Worm (Caenorhabditis elegans) whole organism, young adult: ENCODE measurements around the gene srw-22.
"Not testable (repeated sequence)": the region's sequence is repeated elsewhere in the genome, so short reads cannot be mapped to it uniquely, and the experiment has no call there.

Experiments used
- B0261.1 ChIP-seq: sonication (generic microtip); optimal IDR thresholded peaks from 2 replicates; lab custom pipeline; 2016; ENCODE audit warnings: mild to moderate bottlenecking, missing genetic modification characterization, moderate library complexity, missing compliant biosample characterization
- C06A6.2 ChIP-seq: fragments of 200-800 bp; sonication (Bioruptor generic); conservative IDR thresholded peaks from 2 replicates; pipeline ENCODE4 v1.3.6; 2022; ENCODE audit warnings: missing genetic modification characterization, missing compliant biosample characterization
- F55B11.4 ChIP-seq: sonication (generic microtip); optimal IDR thresholded peaks from 2 replicates; lab custom pipeline; 2016; ENCODE audit warnings: missing compliant biosample characterization, missing genetic modification characterization, borderline replicate concordance; ENCODE audit not compliant: insufficient read depth
- F57A8.1 ChIP-seq: fragments of 200-800 bp; sonication (Bioruptor generic); optimal IDR thresholded peaks from 2 replicates; lab custom pipeline; 2018; ENCODE audit warnings: mild to moderate bottlenecking, missing genetic modification characterization, moderate library complexity, missing compliant biosample characterization
- K12H6.12 ChIP-seq: fragments of 200-800 bp; sonication (Bioruptor generic); optimal IDR thresholded peaks from 2 replicates; lab custom pipeline; 2018; ENCODE audit warnings: mild to moderate bottlenecking, missing genetic modification characterization, missing compliant biosample characterization
- T07F8.4 ChIP-seq: sonication (generic microtip); optimal IDR thresholded peaks from 2 replicates; lab custom pipeline; 2016; ENCODE audit warnings: mild to moderate bottlenecking, missing genetic modification characterization, moderate library complexity, missing compliant biosample characterization
- Y53G8AR.9 ChIP-seq: fragments of 200-800 bp; sonication (Bioruptor generic); conservative IDR thresholded peaks from 2 replicates; pipeline ENCODE4 v1.3.6; 2022; ENCODE audit warnings: missing genetic modification reagents, missing genetic modification characterization, missing compliant biosample characterization
- Y56A3A.18 ChIP-seq: fragments of 200-800 bp; sonication (Bioruptor generic); IDR thresholded peaks from 2 replicates; pipeline ENCODE4 v1.3.6; 2022; ENCODE audit warnings: missing genetic modification reagents, missing genetic modification characterization, missing compliant biosample characterization
- akir-1 ChIP-seq: fragments of 200-800 bp; sonication (Bioruptor generic); optimal IDR thresholded peaks from 2 replicates; lab custom pipeline; 2018; ENCODE audit warnings: mild to moderate bottlenecking, missing genetic modification characterization, moderate library complexity, missing compliant biosample characterization
- ama-1 ChIP-seq, 3 experiments: fragments of 150-350 bp in 1 of 3; sonication (generic microtip) in 2 of 3; optimal IDR thresholded peaks; 2 replicates each; lab custom pipeline; 2014 to 2018; ENCODE audit warnings: missing biosample characterization in 2 of 3, missing genetic modification characterization in 2 of 3, missing genetic modification reagents in 2 of 3
- aptf-2 ChIP-seq: fragments of 200-800 bp; sonication (Bioruptor generic); conservative IDR thresholded peaks from 2 replicates; pipeline ENCODE4 v1.3.6; 2022; ENCODE audit warnings: missing genetic modification reagents, missing genetic modification characterization, missing compliant biosample characterization
- bed-1 ChIP-seq: fragments of 200-800 bp; sonication (Bioruptor generic); IDR thresholded peaks from 2 replicates; pipeline ENCODE4 v1.3.6; 2022; ENCODE audit warnings: missing genetic modification reagents, missing genetic modification characterization, missing compliant biosample characterization
- ccch-3 ChIP-seq: fragments of 200-800 bp; sonication (Bioruptor generic); optimal IDR thresholded peaks from 2 replicates; lab custom pipeline; 2018; ENCODE audit warnings: mild to moderate bottlenecking, missing genetic modification characterization, missing compliant biosample characterization
- cebp-2 ChIP-seq: fragments of 200-800 bp; sonication (Bioruptor generic); IDR thresholded peaks from 2 replicates; pipeline ENCODE4 v1.3.6; 2022; ENCODE audit warnings: missing genetic modification characterization, missing compliant biosample characterization
- ceh-40 ChIP-seq: fragments of 200-800 bp; sonication (Bioruptor generic); IDR thresholded peaks from 2 replicates; pipeline ENCODE4 v1.3.6; 2022; ENCODE audit warnings: missing genetic modification characterization, missing compliant biosample characterization
- ceh-91 ChIP-seq: fragments of 200-800 bp; sonication (Bioruptor generic); IDR thresholded peaks from 2 replicates; pipeline ENCODE4 v1.3.6; 2022; ENCODE audit warnings: missing genetic modification reagents, missing genetic modification characterization, missing compliant biosample characterization
- efl-1 ChIP-seq: fragments of 150-350 bp; optimal IDR thresholded peaks from 2 replicates; lab custom pipeline; 2014; ENCODE audit warnings: missing biosample characterization, missing genetic modification reagents, missing genetic modification characterization
- egl-18 ChIP-seq: fragments of 200-800 bp; sonication (Bioruptor generic); IDR thresholded peaks from 2 replicates; pipeline ENCODE4 v1.3.6; 2022; ENCODE audit warnings: missing genetic modification reagents, missing genetic modification characterization, missing compliant biosample characterization
- gei-17 ChIP-seq: fragments of 200-800 bp; sonication (Bioruptor generic); optimal IDR thresholded peaks from 2 replicates; lab custom pipeline; 2018; ENCODE audit warnings: mild to moderate bottlenecking, missing genetic modification characterization, missing compliant biosample characterization
- hrde-1 ChIP-seq: sonication (generic microtip); optimal IDR thresholded peaks from 2 replicates; lab custom pipeline; 2016; ENCODE audit warnings: missing genetic modification characterization, mild to moderate bottlenecking, missing compliant biosample characterization, moderate library complexity, missing genotype, missing genetic modification reagents, borderline replicate concordance
- hsf-1 ChIP-seq: fragments of 200-800 bp; sonication (Bioruptor generic); IDR thresholded peaks from 2 replicates; pipeline ENCODE4 v1.3.6; 2022; ENCODE audit warnings: missing genetic modification reagents, missing genetic modification characterization, missing compliant biosample characterization
- lag-1 ChIP-seq: fragments of 200-800 bp; sonication (Bioruptor generic); IDR thresholded peaks from 2 replicates; pipeline ENCODE4 v1.3.6; 2022; ENCODE audit warnings: missing genetic modification reagents, missing genetic modification characterization, missing compliant biosample characterization
- lin-35 ChIP-seq, 3 experiments: fragments of 150-350 bp in 2 of 3; sonication (generic microtip) in 1 of 3; optimal IDR thresholded peaks; 2 replicates each; lab custom pipeline; 2014 to 2018; ENCODE audit warnings: missing biosample characterization in 3 of 3, missing genetic modification characterization in 3 of 3, missing genetic modification reagents in 3 of 3
- lsl-1 ChIP-seq: fragments of 200-800 bp; sonication (Bioruptor generic); optimal IDR thresholded peaks from 2 replicates; lab custom pipeline; 2018; ENCODE audit warnings: mild to moderate bottlenecking, missing genetic modification characterization, moderate library complexity, missing compliant biosample characterization
- madf-3 ChIP-seq: fragments of 200-800 bp; sonication (Bioruptor generic); IDR thresholded peaks from 2 replicates; pipeline ENCODE4 v1.3.6; 2022; ENCODE audit warnings: missing genetic modification reagents, missing genetic modification characterization, missing compliant biosample characterization
- madf-6 ChIP-seq: fragments of 200-800 bp; sonication (Bioruptor generic); IDR thresholded peaks from 2 replicates; pipeline ENCODE4 v1.3.6; 2022; ENCODE audit warnings: missing genetic modification reagents, missing genetic modification characterization, missing compliant biosample characterization
- mxl-1 ChIP-seq: sonication (generic microtip); optimal IDR thresholded peaks from 2 replicates; lab custom pipeline; 2016; ENCODE audit warnings: missing genetic modification characterization, missing compliant biosample characterization
- nfya-1 ChIP-seq: sonication (generic microtip); optimal IDR thresholded peaks from 2 replicates; lab custom pipeline; 2017; ENCODE audit warnings: antibody characterized with exemption, missing compliant biosample characterization, missing genetic modification characterization, borderline replicate concordance; ENCODE audit not compliant: insufficient read depth
- nfya-2 ChIP-seq: fragments of 200-800 bp; sonication (Bioruptor generic); IDR thresholded peaks from 2 replicates; pipeline ENCODE4 v1.3.6; 2022; ENCODE audit warnings: missing genetic modification reagents, missing genetic modification characterization, missing compliant biosample characterization
- nfyb-1 ChIP-seq: fragments of 200-800 bp; sonication (Bioruptor generic); IDR thresholded peaks from 2 replicates; pipeline ENCODE4 v1.3.6; 2022; ENCODE audit warnings: missing genetic modification reagents, missing genetic modification characterization, missing compliant biosample characterization
- rec-8 ChIP-seq, 2 experiments: sonication (generic microtip); optimal IDR thresholded peaks; 2 replicates each; lab custom pipeline; 2016; ENCODE audit warnings: mild to moderate bottlenecking in 2 of 2, missing genetic modification characterization in 2 of 2, missing genetic modification reagents in 2 of 2, missing genotype in 2 of 2, missing biosample characterization in 1 of 2, missing compliant biosample characterization in 1 of 2, moderate library complexity in 1 of 2
- sdz-38 ChIP-seq: sonication (generic microtip); optimal IDR thresholded peaks from 2 replicates; lab custom pipeline; 2016; ENCODE audit warnings: missing genotype, missing genetic modification characterization, missing compliant biosample characterization
- snpc-4 ChIP-seq, 5 experiments: fragments of 150-350 bp in 1 of 5; sonication (generic microtip) in 4 of 5; optimal IDR thresholded peaks; 2 replicates each; lab custom pipeline; 2014 to 2018; ENCODE audit warnings: missing genetic modification characterization in 5 of 5, missing biosample characterization in 3 of 5, antibody characterized with exemption in 2 of 5, mild to moderate bottlenecking in 2 of 5, missing compliant biosample characterization in 2 of 5, missing genotype in 2 of 5, moderate library complexity in 2 of 5, missing genetic modification reagents in 1 of 5
- tlf-1 ChIP-seq: fragments of 200-800 bp; sonication (Bioruptor generic); optimal IDR thresholded peaks from 2 replicates; lab custom pipeline; 2018; ENCODE audit warnings: mild to moderate bottlenecking, missing genetic modification characterization, missing compliant biosample characterization
- zfh-2 ChIP-seq: fragments of 200-800 bp; sonication (Bioruptor generic); conservative IDR thresholded peaks from 2 replicates; pipeline ENCODE4 v1.3.6; 2022; ENCODE audit warnings: missing genetic modification reagents, missing genetic modification characterization, missing compliant biosample characterization
- ztf-22 ChIP-seq: fragments of 200-800 bp; sonication (Bioruptor generic); optimal IDR thresholded peaks from 2 replicates; lab custom pipeline; 2018; ENCODE audit warnings: mild to moderate bottlenecking, missing genetic modification characterization, moderate library complexity, missing compliant biosample characterization
- ztf-26 ChIP-seq: sonication (generic microtip); optimal IDR thresholded peaks from 2 replicates; lab custom pipeline; 2017; ENCODE audit warnings: missing genetic modification characterization, missing compliant biosample characterization
- ztf-6 ChIP-seq: fragments of 200-800 bp; sonication (Bioruptor generic); IDR thresholded peaks from 2 replicates; pipeline ENCODE4 v1.3.6; 2022; ENCODE audit warnings: missing genetic modification reagents, missing genetic modification characterization, missing compliant biosample characterization

The srw-22 gene

DNA sequence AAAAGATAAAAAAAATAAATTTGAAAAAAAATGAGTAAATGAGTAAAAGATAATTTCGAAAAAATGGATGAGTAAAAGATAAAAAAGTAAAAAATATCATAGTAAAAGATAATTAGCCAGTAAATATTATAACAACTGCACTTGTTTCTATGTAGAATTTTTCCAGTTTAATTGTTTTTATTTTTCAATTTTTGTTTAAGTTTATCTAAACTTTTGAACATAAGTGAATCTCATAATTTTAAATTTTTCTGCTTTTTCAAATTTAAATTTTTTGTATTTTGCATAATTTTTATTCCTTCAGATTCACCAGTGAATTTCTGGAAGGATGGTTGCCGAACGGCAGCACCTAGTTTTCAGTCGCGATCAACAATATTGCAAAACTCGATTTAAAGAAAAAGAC, 27.1 kb upstream of the srw-22 start, which contains the start of gene chil-12:
Gene chil-12, plus strand, starts transcription at position 301 of the 400 bp plus-strand sequence.
- no peak for TF ChIP-seq ztf-26 (tag; lab: Kevin White, UChicago)
- TF ChIP-seq F55B11.4, result no peak
- TF ChIP-seq egl-18, result no peak
- no peak for TF ChIP-seq C06A6.2 (GFP tag; lab: Robert Waterston, UW)
- no peak for TF ChIP-seq nfya-2 (GFP tag; lab: Robert Waterston, UW)
- no peak for TF ChIP-seq zfh-2 (GFP tag; lab: Robert Waterston, UW)
- TF ChIP-seq snpc-4 (GFP tag; optimal IDR thresholded peaks at IDR 0.05; lab: Kevin White, UChicago), result no peak
- no peak for TF ChIP-seq snpc-4 (tag; optimal IDR thresholded peaks at IDR 0.05; lab: Kevin White, UChicago)
- no peak for TF ChIP-seq Y53G8AR.9
- no peak for TF ChIP-seq nfya-1 (tag; lab: Kevin White, UChicago)
- TF ChIP-seq ceh-40, result no peak
- TF ChIP-seq F57A8.1 (GFP tag; lab: Kevin White, UChicago), result no peak
- TF ChIP-seq ama-1 (optimal IDR thresholded peaks at IDR 0.05; lab: Kevin White, UChicago), result no peak
- no peak for TF ChIP-seq ama-1 (GFP tag; optimal IDR thresholded peaks at IDR 0.05; lab: Kevin White, UChicago)
- no peak for TF ChIP-seq K12H6.12 (tag; lab: Kevin White, UChicago)
- no peak for TF ChIP-seq rec-8 (tag; optimal IDR thresholded peaks at IDR 0.05; lab: Kevin White, UChicago)
- TF ChIP-seq madf-6 (GFP tag; lab: Robert Waterston, UW), result no peak
- TF ChIP-seq cebp-2, result no peak
- TF ChIP-seq hrde-1 (tag; lab: Kevin White, UChicago), result no peak
- no peak for TF ChIP-seq ztf-22 (GFP tag; lab: Kevin White, UChicago)
- no peak for TF ChIP-seq akir-1

DNA sequence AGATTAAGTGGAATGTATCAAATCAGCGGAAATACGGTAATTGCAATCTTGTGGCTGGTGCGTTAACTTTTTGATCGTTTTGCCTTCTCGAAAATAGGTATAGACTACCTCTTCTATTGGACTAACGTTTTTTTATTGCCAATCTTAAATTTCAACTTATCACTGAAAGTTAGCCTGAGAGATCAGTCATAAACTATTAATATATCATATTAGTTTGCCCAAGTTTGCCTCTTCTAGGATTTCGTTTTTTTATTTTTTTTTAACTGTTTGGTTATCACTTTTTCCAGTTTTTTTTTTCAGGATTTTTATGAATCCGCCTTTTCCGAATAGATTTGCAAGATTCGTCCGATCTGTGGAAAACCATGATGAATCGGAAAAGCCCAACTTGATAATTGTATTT, 23.9 kb upstream of the srw-22 start, which contains the start of gene kin-30:
Gene kin-30, plus strand, starts transcription at position 301 of the 400 bp plus-strand sequence.
- no peak for TF ChIP-seq B0261.1 (tag; lab: Kevin White, UChicago)
- TF ChIP-seq F55B11.4, result no peak
- no peak for TF ChIP-seq lag-1 (GFP tag; lab: Robert Waterston, UW)
- no peak for TF ChIP-seq madf-3 (GFP tag; lab: Robert Waterston, UW)
- TF ChIP-seq ccch-3 (GFP tag; lab: Kevin White, UChicago), result no peak
- TF ChIP-seq Y56A3A.18 (GFP tag; lab: Robert Waterston, UW), result no peak

ce11 chrV:15250304-15250703, 18.1 kb upstream of the srw-22 start, which contains the start of gene srd-28:
TSS of gene srd-28 (plus strand) at chrV:15250604.
- TF ChIP-seq aptf-2; K12H6.12 (tag; lab: Kevin White, UChicago); tlf-1 (GFP tag; lab: Kevin White, UChicago): not testable (repeated sequence)

DNA sequence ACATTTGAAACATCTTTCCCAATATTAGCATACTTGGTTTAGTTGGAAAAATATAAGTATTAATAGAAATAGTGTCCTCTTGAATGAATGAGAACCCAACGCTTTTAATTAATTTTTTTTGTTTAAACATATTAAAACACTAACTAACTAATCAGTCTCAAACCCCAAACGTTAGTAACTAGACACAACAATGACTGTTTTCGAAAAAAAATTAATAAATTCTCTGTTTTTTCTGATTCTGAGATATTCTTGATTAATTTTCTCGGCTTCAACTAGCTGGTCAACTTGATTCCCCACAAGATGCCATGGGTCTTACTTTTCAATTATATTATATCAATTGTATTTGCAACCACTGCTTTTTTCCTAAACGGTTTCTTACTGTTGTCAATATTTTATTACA, 16.3 kb upstream of the srw-22 start, which contains the start of gene srbc-76:
Gene srbc-76, plus strand, starts transcription at position 301 of the 400 bp plus-strand sequence.
- TF ChIP-seq gei-17 (no peak), lin-35 (GFP tag; optimal IDR thresholded peaks at IDR 0.05; lab: Kevin White, UChicago) (no peak), hsf-1 (GFP tag; lab: Robert Waterston, UW) (no peak)

DNA sequence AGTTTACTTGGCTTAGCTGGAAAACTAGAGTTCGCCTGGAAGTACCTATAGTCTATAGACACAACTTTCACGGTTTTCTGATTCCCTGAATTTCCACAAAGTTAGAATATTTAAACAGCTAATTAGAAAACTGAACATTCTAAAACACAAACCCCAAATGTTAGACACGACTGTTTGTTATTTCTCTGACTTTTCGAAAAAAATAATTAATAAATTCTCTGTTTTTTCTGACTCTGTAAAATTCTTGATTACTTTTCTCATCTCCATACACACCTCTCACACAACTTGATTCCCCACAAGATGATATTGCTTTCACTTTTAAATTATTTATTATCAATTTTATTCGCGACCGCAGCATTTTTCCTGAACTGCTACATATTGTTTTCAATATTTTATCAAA, 14.9 kb upstream of the srw-22 start, which contains the start of gene srbc-75:
Gene srbc-75, plus strand, starts transcription at position 301 of the 400 bp plus-strand sequence.
- TF ChIP-seq nfya-1 (tag; lab: Kevin White, UChicago) (no peak), lsl-1 (no peak), nfyb-1 (no peak), mxl-1 (tag; lab: Kevin White, UChicago) (no peak), efl-1 (GFP tag; lab: Kevin White, UChicago) (no peak), ztf-6 (no peak), cebp-2 (no peak), Y56A3A.18 (GFP tag; lab: Robert Waterston, UW) (no peak), ceh-91 (GFP tag; lab: Robert Waterston, UW) (no peak), bed-1 (no peak), T07F8.4 (no peak), sdz-38 (tag; lab: Kevin White, UChicago) (no peak)
